Fruit fly (Drosophila melanogaster): ENCODE results near the gene CG33229.

CG33229 gene

DNA sequence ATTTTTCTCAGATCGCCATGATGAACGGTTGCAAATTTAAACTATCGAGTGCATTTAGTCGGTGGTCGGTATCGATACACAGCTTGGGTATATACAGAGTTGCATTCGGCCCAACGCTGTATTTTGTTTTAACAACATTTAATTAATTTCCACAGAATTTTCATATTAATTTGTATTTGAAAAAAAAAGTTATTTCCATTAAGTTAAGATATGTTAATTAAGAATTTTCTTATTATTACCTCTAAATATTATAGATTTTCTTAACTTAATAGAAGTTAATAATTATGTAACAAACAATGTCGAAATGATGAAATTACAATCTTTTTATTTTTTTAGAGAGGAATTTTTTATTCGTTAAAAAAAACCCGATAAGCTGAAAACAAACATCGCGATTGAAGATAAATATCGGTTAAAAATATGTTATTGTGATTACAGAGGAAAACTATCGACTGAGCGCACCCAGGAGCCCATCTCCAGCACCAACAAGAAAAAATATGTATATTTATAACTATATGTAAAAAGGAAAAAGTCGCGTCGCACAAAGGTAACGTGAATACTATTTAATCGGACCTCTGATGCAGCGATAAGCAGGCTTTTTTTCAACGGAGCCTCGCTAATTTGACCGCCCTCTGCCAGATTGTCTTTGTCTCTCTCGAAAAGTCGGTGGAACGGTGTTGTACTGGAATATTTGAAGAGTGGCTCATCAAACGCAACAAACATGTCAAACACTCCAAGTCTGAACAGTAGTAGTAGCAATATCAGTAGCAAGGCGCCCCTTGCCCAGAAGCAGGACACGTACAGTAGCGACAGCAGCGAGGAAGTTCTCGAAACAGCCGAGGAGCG is 23.7 kb upstream of the CG33229 start, which contains the start of the genes rno and mri (continued):
- TF ChIP-seq pb (GFP tag; optimal IDR thresholded peaks at IDR 0.05): no peak
- TF ChIP-seq CG11398 (GFP tag; optimal IDR thresholded peaks at IDR 0.05): no peak
- TF ChIP-seq CG2116 (GFP tag; optimal IDR thresholded peaks at IDR 0.05): peak; percentile 99
- peak; percentile 64; the same call in 1 of the 2 replicates for TF ChIP-seq sisA (GFP tag; IDR thresholded peaks at IDR 0.05)
- no peak for TF ChIP-seq CG8944 (GFP tag; optimal IDR thresholded peaks at IDR 0.05)
- TF ChIP-seq ewg (GFP tag; optimal IDR thresholded peaks at IDR 0.05): peak; percentile 24
- no peak for TF ChIP-seq HLHmδ (GFP tag; optimal IDR thresholded peaks at IDR 0.05)
- TF ChIP-seq Ptx1 (GFP tag; IDR thresholded peaks at IDR 0.05): peak; percentile 81
- TF ChIP-seq kni (GFP tag; optimal IDR thresholded peaks at IDR 0.05): no peak
- peak; percentile 63 for TF ChIP-seq stwl (tag; optimal IDR thresholded peaks at IDR 0.05)
- peak; percentile 67 for TF ChIP-seq CG6272 (GFP tag; IDR thresholded peaks at IDR 0.05)
- TF ChIP-seq Six4 (GFP tag; optimal IDR thresholded peaks at IDR 0.05): peak; percentile 61
- no peak for TF ChIP-seq CG9609 (GFP tag; optimal IDR thresholded peaks at IDR 0.05)
- peak; percentile 88 for TF ChIP-seq CG17361 (GFP tag; IDR thresholded peaks at IDR 0.05)
- peak; percentile 67 for TF ChIP-seq unpg (GFP tag; optimal IDR thresholded peaks at IDR 0.05)
- TF ChIP-seq CG14014 (GFP tag; IDR thresholded peaks at IDR 0.05): peak; percentile 57; the same call in 1 of the 2 replicates
- peak; percentile 76 for TF ChIP-seq dmrt11E (tag; optimal IDR thresholded peaks at IDR 0.05)
- no peak for TF ChIP-seq oc (tag; optimal IDR thresholded peaks at IDR 0.05)
- peak; percentile 67 for TF ChIP-seq Chrac-16 (GFP tag; optimal IDR thresholded peaks at IDR 0.05)
- TF ChIP-seq sens (GFP tag): peak; percentile 63
- peak; percentile 72 for TF ChIP-seq CG17359 (tag; optimal IDR thresholded peaks at IDR 0.05)
- TF ChIP-seq CkIIα-i1 (GFP tag; IDR thresholded peaks at IDR 0.05): no peak
- no peak for TF ChIP-seq Hmx (GFP tag; optimal IDR thresholded peaks at IDR 0.05)
- TF ChIP-seq CG6791 (GFP tag; IDR thresholded peaks at IDR 0.05; ENCODE audit: partially characterized antibody): peak; percentile 92
- TF ChIP-seq CG11723 (GFP tag; optimal IDR thresholded peaks at IDR 0.05): no peak
- TF ChIP-seq Myb (GFP tag; optimal IDR thresholded peaks at IDR 0.05): no peak
- TF ChIP-seq pros (GFP tag; optimal IDR thresholded peaks at IDR 0.05): no peak
- TF ChIP-seq ind (GFP tag; optimal IDR thresholded peaks at IDR 0.05): peak; percentile 74
- TF ChIP-seq Lpt (GFP tag; optimal IDR thresholded peaks at IDR 0.05): no peak
- TF ChIP-seq abd-A (tag; optimal IDR thresholded peaks at IDR 0.05): no peak
- no peak for TF ChIP-seq da (GFP tag; optimal IDR thresholded peaks at IDR 0.05)
- peak; percentile 78 for TF ChIP-seq Ssrp (tag; optimal IDR thresholded peaks at IDR 0.05)
- TF ChIP-seq Bgb (GFP tag; IDR thresholded peaks at IDR 0.05; ENCODE audit: partially characterized antibody): peak; percentile 95
- peak; percentile 67 for TF ChIP-seq CG2120 (GFP tag; optimal IDR thresholded peaks at IDR 0.05)
- peak; percentile 85 for TF ChIP-seq CG8924 (tag; optimal IDR thresholded peaks at IDR 0.05)
- TF ChIP-seq hb (GFP tag; IDR thresholded peaks at IDR 0.05; ENCODE audit: partially characterized antibody): peak; percentile 87
- peak; percentile 55 for TF ChIP-seq CG4328 (GFP tag; optimal IDR thresholded peaks at IDR 0.05)
- TF ChIP-seq CG13624 (GFP tag; optimal IDR thresholded peaks at IDR 0.05): no peak
- TF ChIP-seq YL-1 (GFP tag; optimal IDR thresholded peaks at IDR 0.05): no peak
- TF ChIP-seq ssp (GFP tag; IDR thresholded peaks at IDR 0.05): peak; percentile 53
- TF ChIP-seq CG10654 (GFP tag; optimal IDR thresholded peaks at IDR 0.05): peak; percentile 40
- peak; percentile 63 for TF ChIP-seq Oaz (GFP tag; IDR thresholded peaks at IDR 0.05)
- TF ChIP-seq Camta (GFP tag; optimal IDR thresholded peaks at IDR 0.05): no peak
- peak; percentile 50 for TF ChIP-seq Usf (GFP tag; optimal IDR thresholded peaks at IDR 0.05)
- peak; percentile 92 for TF ChIP-seq CG12391 (tag; optimal IDR thresholded peaks at IDR 0.05)
- TF ChIP-seq pfk (GFP tag; optimal IDR thresholded peaks at IDR 0.05): no peak
- TF ChIP-seq bab2 (GFP tag; optimal IDR thresholded peaks at IDR 0.05): peak; percentile 51
- TF ChIP-seq CG12942 (GFP tag; optimal IDR thresholded peaks at IDR 0.05): peak; percentile 63
- TF ChIP-seq Adf1 (GFP tag; IDR thresholded peaks at IDR 0.05): peak; percentile 22
- no peak for TF ChIP-seq fru (optimal IDR thresholded peaks at IDR 0.05)

Data from whole organism, embryonic.